Fruit fly (Drosophila melanogaster): ENCODE results near the gene toc.

dm6 chr2L:3188875-3189274 lies 44.3 kb upstream of the toc start:
- TF ChIP-seq Myc (optimal IDR thresholded peaks at IDR 0.05), result no peak
- no peak for TF ChIP-seq ttk (optimal IDR thresholded peaks at IDR 0.05)
- TF ChIP-seq h (optimal IDR thresholded peaks at IDR 0.05), result no peak
- no peak for TF ChIP-seq psq (optimal IDR thresholded peaks at IDR 0.05)
- TF ChIP-seq Sin3A (optimal IDR thresholded peaks at IDR 0.05), result no peak

Data from Kc167 (cell line).